Fruit fly (Drosophila melanogaster) whole organism, embryonic: ENCODE measurements around the gene Dpm2.

ENCODE experiments used
- Atf6 ChIP-seq: fragments of 200-800 bp; sonication (Bioruptor generic); IDR thresholded peaks from 2 replicates; pipeline ENCODE4 v1.3.6; 2022; ENCODE audit warnings: missing biosample characterization, missing genetic modification characterization
- Bgb ChIP-seq: fragments of 200-800 bp; sonication (Bioruptor generic); IDR thresholded peaks from 2 replicates; pipeline ENCODE4 v1.3.6; 2022; ENCODE audit warnings: missing biosample characterization, missing genetic modification characterization; ENCODE audit not compliant: partially characterized antibody
- CG10959 ChIP-seq: fragments of 200-800 bp; sonication (Bioruptor generic); IDR thresholded peaks from 2 replicates; pipeline ENCODE4 v1.3.6; 2022; ENCODE audit warnings: missing biosample characterization, missing genetic modification characterization
- CG10979 ChIP-seq: fragments of 200-800 bp; sonication (Bioruptor generic); optimal IDR thresholded peaks from 2 replicates; lab custom pipeline; 2018; ENCODE audit warnings: missing biosample characterization, mild to moderate bottlenecking, missing genetic modification characterization, moderate library complexity
- CG14441 ChIP-seq: fragments of 200-800 bp; sonication (Bioruptor generic); IDR thresholded peaks from 2 replicates; pipeline ENCODE4 v1.3.6; 2022; ENCODE audit warnings: missing biosample characterization, missing genetic modification characterization
- CG15073 ChIP-seq: fragments of 200-800 bp; sonication (Bioruptor generic); optimal IDR thresholded peaks from 2 replicates; lab custom pipeline; 2016; ENCODE audit warnings: missing biosample characterization, missing genetic modification characterization
- CG15514 ChIP-seq: fragments of 200-800 bp; sonication (Bioruptor generic); optimal IDR thresholded peaks from 3 replicates; lab custom pipeline; 2017; ENCODE audit warnings: missing biosample characterization, missing genetic modification characterization, mild to moderate bottlenecking, moderate library complexity, missing genetic modification reagents
- CG16813 ChIP-seq: fragments of 200-800 bp; sonication (Bioruptor generic); IDR thresholded peaks from 3 replicates; pipeline ENCODE4 v1.3.6; 2022; ENCODE audit warnings: missing biosample characterization, missing genetic modification characterization; ENCODE audit not compliant: partially characterized antibody
- CG17328 ChIP-seq: fragments of 200-800 bp; sonication (Bioruptor generic); IDR thresholded peaks from 2 replicates; pipeline ENCODE4 v1.3.6; 2022; ENCODE audit warnings: missing biosample characterization, missing genetic modification characterization
- CG2129 ChIP-seq: fragments of 200-800 bp; sonication (Bioruptor generic); IDR thresholded peaks from 2 replicates; pipeline ENCODE4 v1.3.6; 2022; ENCODE audit warnings: missing biosample characterization, missing genetic modification characterization; ENCODE audit not compliant: partially characterized antibody
- CG2875 ChIP-seq: fragments of 200-800 bp; sonication (Bioruptor generic); optimal IDR thresholded peaks from 2 replicates; lab custom pipeline; 2017; ENCODE audit warnings: missing biosample characterization, mild to moderate bottlenecking, missing genetic modification characterization, missing genetic modification reagents
- CG31441 ChIP-seq: fragments of 200-800 bp; sonication (Bioruptor generic); IDR thresholded peaks from 2 replicates; pipeline ENCODE4 v1.3.6; 2022; ENCODE audit warnings: missing biosample characterization, missing genetic modification characterization
- CG32767 ChIP-seq: fragments of 200-800 bp; sonication (Bioruptor generic); IDR thresholded peaks from 2 replicates; pipeline ENCODE4 v1.3.6; 2022; ENCODE audit warnings: missing biosample characterization, missing genetic modification characterization
- CG43689 ChIP-seq: fragments of 200-800 bp; sonication (Bioruptor generic); IDR thresholded peaks from 2 replicates; pipeline ENCODE4 v1.3.6; 2022; ENCODE audit warnings: missing biosample characterization, missing genetic modification characterization
- CG6813 ChIP-seq: fragments of 200-800 bp; sonication (Bioruptor generic); optimal IDR thresholded peaks from 2 replicates; lab custom pipeline; 2017; ENCODE audit warnings: missing biosample characterization, missing genetic modification characterization, mild to moderate bottlenecking, moderate library complexity, missing genetic modification reagents
- CG7357 ChIP-seq: fragments of 200-800 bp; sonication (Bioruptor generic); IDR thresholded peaks from 3 replicates; pipeline ENCODE4 v1.3.6; 2022; ENCODE audit warnings: missing biosample characterization, missing genetic modification characterization
- CG7372 ChIP-seq: fragments of 200-800 bp; sonication (Bioruptor generic); IDR thresholded peaks from 2 replicates; pipeline ENCODE4 v1.3.6; 2022; ENCODE audit warnings: missing biosample characterization, missing genetic modification characterization
- CrebB ChIP-seq: fragments of 200-800 bp; sonication (Bioruptor generic); optimal IDR thresholded peaks from 3 replicates; lab custom pipeline; 2018; ENCODE audit warnings: missing biosample characterization, mild to moderate bottlenecking, missing genetic modification characterization
- Dfd ChIP-seq, 2 experiments: fragments of >200 bp; optimal IDR thresholded peaks; 2 replicates each; lab custom pipeline; 2017; ENCODE audit warnings: missing biosample characterization in 2 of 2, missing genetic modification characterization in 2 of 2
- E2f2 ChIP-seq: fragments of 200-800 bp; sonication (Bioruptor generic); IDR thresholded peaks from 2 replicates; pipeline ENCODE4 v1.3.6; 2022; ENCODE audit warnings: missing biosample characterization, missing genetic modification characterization
- Fer3 ChIP-seq: fragments of 200-800 bp; sonication (Bioruptor generic); optimal IDR thresholded peaks from 2 replicates; lab custom pipeline; 2018; ENCODE audit warnings: missing biosample characterization, mild to moderate bottlenecking, missing genetic modification characterization, moderate library complexity
- Hsf ChIP-seq: fragments of 200-800 bp; sonication (Bioruptor generic); optimal IDR thresholded peaks from 3 replicates; lab custom pipeline; 2016; ENCODE audit warnings: missing biosample characterization, missing genetic modification characterization
- Jarid2 ChIP-seq: fragments of 200-800 bp; sonication (Bioruptor generic); optimal IDR thresholded peaks from 3 replicates; lab custom pipeline; 2017; ENCODE audit warnings: mild to moderate bottlenecking, missing biosample characterization, missing genetic modification reagents, missing genetic modification characterization
- MBD-R2 ChIP-seq: fragments of 200-800 bp; sonication (Bioruptor generic); IDR thresholded peaks from 2 replicates; pipeline ENCODE4 v1.3.6; 2022; ENCODE audit warnings: missing biosample characterization, missing genetic modification characterization
- Oli ChIP-seq: fragments of 200-800 bp; sonication (Bioruptor generic); optimal IDR thresholded peaks from 2 replicates; lab custom pipeline; 2018; ENCODE audit warnings: missing biosample characterization, mild to moderate bottlenecking, missing genetic modification characterization, moderate library complexity
- Pdp1 ChIP-seq, 2 experiments: fragments of 200-800 bp; sonication (Bioruptor generic); optimal IDR thresholded peaks; 3 replicates each; lab custom pipeline; 2016; ENCODE audit warnings: missing biosample characterization in 2 of 2, missing genetic modification characterization in 2 of 2, mild to moderate bottlenecking in 1 of 2, moderate library complexity in 1 of 2
- Ptx1 ChIP-seq: fragments of 200-800 bp; sonication (Bioruptor generic); IDR thresholded peaks from 2 replicates; pipeline ENCODE4 v1.3.6; 2022; ENCODE audit warnings: missing biosample characterization, missing genetic modification characterization
- Rfx ChIP-seq: fragments of 200-800 bp; sonication (Bioruptor generic); IDR thresholded peaks from 2 replicates; pipeline ENCODE4 v1.3.6; 2022; ENCODE audit warnings: missing biosample characterization, missing genetic modification characterization
- Rx ChIP-seq: fragments of 200-800 bp; sonication (Bioruptor generic); IDR thresholded peaks from 2 replicates; pipeline ENCODE4 v1.3.6; 2022; ENCODE audit warnings: missing biosample characterization, missing genetic modification characterization
- Sox100B ChIP-seq: fragments of 200-800 bp; sonication (Bioruptor generic); optimal IDR thresholded peaks from 3 replicates; lab custom pipeline; 2018; ENCODE audit warnings: missing biosample characterization, mild to moderate bottlenecking, missing genetic modification characterization
- Sry-δ ChIP-seq: fragments of 200-800 bp; sonication (Bioruptor generic); optimal IDR thresholded peaks from 2 replicates; lab custom pipeline; 2016; ENCODE audit warnings: missing biosample characterization, missing genetic modification characterization
- Ssrp ChIP-seq: fragments of 200-800 bp; sonication (Bioruptor generic); optimal IDR thresholded peaks from 2 replicates; lab custom pipeline; 2018; ENCODE audit warnings: missing biosample characterization, mild to moderate bottlenecking, missing genetic modification characterization, moderate library complexity
- Usf ChIP-seq: fragments of 200-800 bp; sonication (Bioruptor generic); optimal IDR thresholded peaks from 2 replicates; lab custom pipeline; 2017; ENCODE audit warnings: missing genotype, missing biosample characterization, missing genetic modification characterization
- chm ChIP-seq: fragments of 200-800 bp; sonication (Bioruptor generic); IDR thresholded peaks from 2 replicates; pipeline ENCODE4 v1.3.6; 2022; ENCODE audit warnings: missing biosample characterization, missing genetic modification characterization
- dimm ChIP-seq: fragments of 200-800 bp; sonication (Bioruptor generic); IDR thresholded peaks from 2 replicates; pipeline ENCODE4 v1.3.6; 2022; ENCODE audit warnings: missing biosample characterization, missing genetic modification characterization
- disco-r ChIP-seq: fragments of 200-800 bp; sonication (Bioruptor generic); optimal IDR thresholded peaks from 2 replicates; lab custom pipeline; 2016; ENCODE audit warnings: missing biosample characterization, missing genetic modification characterization
- eyg ChIP-seq: fragments of 200-800 bp; sonication (Bioruptor generic); optimal IDR thresholded peaks from 3 replicates; lab custom pipeline; 2016; ENCODE audit warnings: missing biosample characterization, missing genetic modification characterization
- gcm ChIP-seq: fragments of 200-800 bp; sonication (Bioruptor generic); optimal IDR thresholded peaks from 2 replicates; lab custom pipeline; 2019; ENCODE audit warnings: missing biosample characterization, mild to moderate bottlenecking, missing genetic modification characterization, moderate library complexity
- gfzf ChIP-seq: fragments of 200-800 bp; sonication (Bioruptor generic); optimal IDR thresholded peaks from 2 replicates; lab custom pipeline; 2016; ENCODE audit warnings: missing biosample characterization, mild to moderate bottlenecking, missing genetic modification characterization, moderate library complexity
- grau ChIP-seq: fragments of 200-800 bp; optimal IDR thresholded peaks from 3 replicates; lab custom pipeline; 2019; ENCODE audit warnings: missing biosample characterization, mild to moderate bottlenecking, missing genetic modification characterization, moderate library complexity
- ham ChIP-seq: fragments of 200-800 bp; sonication (Bioruptor generic); IDR thresholded peaks from 2 replicates; pipeline ENCODE4 v1.3.6; 2022; ENCODE audit warnings: missing biosample characterization, missing genetic modification characterization
- ken ChIP-seq: fragments of 200-800 bp; sonication (Bioruptor generic); IDR thresholded peaks from 3 replicates; pipeline ENCODE4 v1.3.6; 2022; ENCODE audit warnings: missing biosample characterization, missing genetic modification characterization
- nerfin-1 ChIP-seq: fragments of 200-800 bp; sonication (Bioruptor generic); optimal IDR thresholded peaks from 3 replicates; lab custom pipeline; 2019; ENCODE audit warnings: missing biosample characterization, mild to moderate bottlenecking, missing genetic modification characterization, moderate library complexity
- pros ChIP-seq: fragments of 200-800 bp; sonication (Bioruptor generic); optimal IDR thresholded peaks from 3 replicates; lab custom pipeline; 2019; ENCODE audit warnings: missing biosample characterization, mild to moderate bottlenecking, missing genetic modification characterization, moderate library complexity
- rib ChIP-seq: fragments of 200-800 bp; sonication (Bioruptor generic); IDR thresholded peaks from 2 replicates; pipeline ENCODE4 v1.3.6; 2022; ENCODE audit warnings: missing biosample characterization, missing genetic modification characterization
- ro ChIP-seq: fragments of 200-800 bp; sonication (Bioruptor generic); IDR thresholded peaks from 2 replicates; pipeline ENCODE4 v1.3.6; 2022; ENCODE audit warnings: missing biosample characterization, missing genetic modification characterization
- toy ChIP-seq: fragments of 200-800 bp; sonication (Bioruptor generic); IDR thresholded peaks from 2 replicates; pipeline ENCODE4 v1.3.6; 2022; ENCODE audit warnings: missing biosample characterization, missing genetic modification characterization
- twi ChIP-seq: fragments of 200-800 bp; optimal IDR thresholded peaks from 2 replicates; lab custom pipeline; 2019; ENCODE audit warnings: missing biosample characterization, mild to moderate bottlenecking, missing genetic modification characterization, moderate library complexity
- vfl ChIP-seq: fragments of 200-800 bp; sonication (Bioruptor generic); optimal IDR thresholded peaks from 2 replicates; lab custom pipeline; 2016; ENCODE audit warnings: missing biosample characterization, missing genetic modification characterization
- wek ChIP-seq: fragments of 200-800 bp; sonication (Bioruptor generic); optimal IDR thresholded peaks from 3 replicates; lab custom pipeline; 2018; ENCODE audit warnings: missing biosample characterization, mild to moderate bottlenecking, missing genetic modification characterization, moderate library complexity
- zfh2 ChIP-seq: fragments of 200-800 bp; sonication (Bioruptor generic); optimal IDR thresholded peaks from 2 replicates; lab custom pipeline; 2016; ENCODE audit warnings: missing biosample characterization, missing genetic modification characterization

Gene Dpm2

DNA sequence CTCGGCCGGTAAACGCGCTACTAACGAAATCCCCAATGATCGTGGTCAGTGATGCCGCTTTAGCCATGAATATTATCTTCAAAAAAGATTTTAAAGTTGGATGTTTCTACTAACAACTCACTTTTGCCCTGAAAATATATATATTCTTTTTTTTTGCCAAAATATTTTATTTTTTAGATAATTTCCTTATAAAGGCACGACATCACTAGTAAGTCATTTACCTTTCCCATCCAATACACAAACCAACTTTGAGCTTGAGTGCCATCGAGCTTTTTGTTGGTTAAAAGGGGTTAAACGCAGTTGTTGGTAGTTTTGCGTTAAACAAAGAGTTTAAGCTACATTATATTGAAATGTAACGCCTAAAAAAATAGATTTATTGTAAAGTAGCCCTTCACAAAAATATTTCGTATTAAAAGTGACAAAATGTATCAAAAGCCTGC lies 16.2 kb upstream of the Dpm2 start, which contains the start of gene CG14968 (continued):
- TF ChIP-seq CG2875 (GFP tag; lab: Kevin White, UChicago) (peak; percentile 72), CG6813 (GFP tag; lab: Kevin White, UChicago) (peak; percentile 92), wek (GFP tag; lab: Kevin White, UChicago) (no peak), eyg (GFP tag; lab: Kevin White, UChicago) (peak; percentile 62), Sox100B (GFP tag; lab: Kevin White, UChicago) (peak; percentile 86), CrebB (tag; lab: Kevin White, UChicago) (peak; percentile 88), CG16813 (GFP tag; lab: Robert Waterston, UW) (no peak), CG17328 (peak; percentile 96), gcm (GFP tag; lab: Kevin White, UChicago) (peak; percentile 79), zfh2 (GFP tag; lab: Kevin White, UChicago) (peak; percentile 75), CG31441 (GFP tag; lab: Robert Waterston, UW) (peak; percentile 93), Fer3 (tag; lab: Kevin White, UChicago) (peak; percentile 97), Rx (GFP tag; lab: Robert Waterston, UW) (peak; percentile 90), CG7357 (peak; percentile 86), Ssrp (tag; lab: Kevin White, UChicago) (peak; percentile 92), gfzf (GFP tag; lab: Kevin White, UChicago) (peak; percentile 33), ro (GFP tag; lab: Robert Waterston, UW) (peak; percentile 86), Oli (peak; percentile 93), twi (tag; lab: Kevin White, UChicago) (peak; percentile 78), Pdp1 (GFP tag; optimal IDR thresholded peaks at IDR 0.05; lab: Kevin White, UChicago) (peak; percentile 66 to 74), Ptx1 (peak; percentile 97), CG14441 (peak; percentile 95), Jarid2 (GFP tag; lab: Kevin White, UChicago) (peak; percentile 69), chm (GFP tag; lab: Robert Waterston, UW) (peak; percentile 95), ham (peak; percentile 81), toy (GFP tag; lab: Robert Waterston, UW) (peak; percentile 90), CG32767 (GFP tag; lab: Robert Waterston, UW) (peak; percentile 96), Usf (peak; percentile 76), CG2129 (GFP tag; lab: Robert Waterston, UW) (no peak), pros (GFP tag; lab: Kevin White, UChicago) (no peak), rib (peak; percentile 94), CG7372 (peak; percentile 94), vfl (peak; percentile 74), CG15073 (GFP tag; lab: Kevin White, UChicago) (peak; percentile 45), Atf6 (peak; percentile 97), Sry-δ (GFP tag; lab: Kevin White, UChicago) (peak; percentile 36), disco-r (GFP tag; lab: Kevin White, UChicago) (peak; percentile 24), ken (GFP tag; lab: Robert Waterston, UW) (peak; percentile 94), E2f2 (GFP tag; lab: Robert Waterston, UW) (peak; percentile 76), nerfin-1 (tag; lab: Kevin White, UChicago) (peak; percentile 82), CG15514 (GFP tag; lab: Kevin White, UChicago) (peak; percentile 93), CG10959 (GFP tag; lab: Robert Waterston, UW) (peak; percentile 78), Dfd (GFP tag; optimal IDR thresholded peaks at IDR 0.05; lab: Kevin White, UChicago) (no peak), CG43689 (GFP tag; lab: Robert Waterston, UW) (peak; percentile 94), dimm (GFP tag; lab: Robert Waterston, UW) (peak; percentile 87), Bgb (GFP tag; lab: Robert Waterston, UW) (no peak), MBD-R2 (GFP tag; lab: Robert Waterston, UW) (peak; percentile 93), Rfx (GFP tag; lab: Robert Waterston, UW) (peak; percentile 99), CG10979 (tag; lab: Kevin White, UChicago) (peak; percentile 88), grau (tag; lab: Kevin White, UChicago) (peak; percentile 94), Hsf (GFP tag; lab: Kevin White, UChicago) (peak; percentile 90)
